Worm (Caenorhabditis elegans): ENCODE measurements around the gene prx-13.

DNA sequence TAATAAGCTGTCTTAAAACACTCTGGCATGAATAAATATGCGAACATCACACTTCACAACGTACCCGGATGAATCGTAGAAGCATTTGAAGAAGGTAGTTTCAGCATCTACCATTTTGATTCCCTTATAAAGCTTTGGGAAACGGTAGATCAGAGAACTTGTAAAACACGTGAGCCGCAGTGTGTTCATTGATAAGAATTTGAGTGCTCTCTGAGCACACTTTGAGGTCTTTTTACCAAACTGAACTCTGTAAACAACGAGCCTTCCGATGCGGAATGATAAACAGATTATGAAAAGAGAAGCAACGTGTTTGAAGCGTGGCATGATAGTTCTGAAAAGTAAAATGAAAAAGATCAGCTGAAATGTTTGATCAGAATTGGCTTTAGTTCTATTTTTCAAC lies 13.6 kb downstream of the prx-13 start, which contains the start of gene aqp-1:
- TF ChIP-seq W03F9.2 (tag; optimal IDR thresholded peaks at IDR 0.05) (no peak), him-1 (tag; optimal IDR thresholded peaks at IDR 0.05) (no peak)
